Fruit fly (Drosophila melanogaster): Measurements from ENCODE around the gene CG1113.
A peak's percentile ranks its signal among the peaks of the same experiment; 100 is the strongest.

Gene CG1113

DNA sequence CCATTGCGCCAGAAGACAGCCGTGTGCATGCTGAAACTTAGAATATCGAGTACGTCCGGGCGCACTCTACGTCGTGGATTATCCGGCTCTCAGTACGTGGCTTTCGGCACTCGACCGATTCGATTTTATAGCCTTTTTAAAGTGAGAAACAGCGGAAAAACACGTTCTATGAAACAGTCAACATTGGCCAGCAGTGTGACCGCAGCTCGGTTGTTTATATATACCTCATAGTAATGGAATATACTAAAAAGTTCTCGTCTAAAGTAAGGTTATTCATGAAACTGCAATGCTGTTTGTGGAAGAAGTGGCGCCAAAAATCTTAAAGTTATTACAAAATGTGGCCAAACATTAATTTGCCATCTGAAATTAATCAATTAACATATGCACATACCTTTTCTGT, 44.4 kb downstream of the CG1113 start:
- TF ChIP-seq Pif1A (GFP tag; optimal IDR thresholded peaks at IDR 0.05) (no peak), CG8301 (tag; optimal IDR thresholded peaks at IDR 0.05) (no peak), CG32121 (GFP tag; IDR thresholded peaks at IDR 0.05) (no peak), CG8159 (tag; optimal IDR thresholded peaks at IDR 0.05) (no peak), CG9948 (tag; optimal IDR thresholded peaks at IDR 0.05) (no peak), EcR (GFP tag; optimal IDR thresholded peaks at IDR 0.05) (peak; percentile 28), CG34367 (tag; optimal IDR thresholded peaks at IDR 0.05) (no peak)

dm6 chr3R:5298599-5299307, 45.8 kb downstream of the CG1113 start:
- no peak for TF ChIP-seq CG8301 (tag; optimal IDR thresholded peaks at IDR 0.05)
- no peak for TF ChIP-seq CG17806 (tag; optimal IDR thresholded peaks at IDR 0.05)
- no peak for TF ChIP-seq EcR (GFP tag; optimal IDR thresholded peaks at IDR 0.05)
- TF ChIP-seq CG9948 (tag; optimal IDR thresholded peaks at IDR 0.05), result no peak
- peak; percentile 45; the same call in 1 of the 2 replicates for TF ChIP-seq CG32121 (GFP tag; IDR thresholded peaks at IDR 0.05)
- 0 out of 2 replicates have a peak, but pooled peaks have one; percentile 4 for TF ChIP-seq rn (GFP tag; IDR thresholded peaks at IDR 0.05)
- TF ChIP-seq Snoo (tag; optimal IDR thresholded peaks at IDR 0.05), result no peak

DNA sequence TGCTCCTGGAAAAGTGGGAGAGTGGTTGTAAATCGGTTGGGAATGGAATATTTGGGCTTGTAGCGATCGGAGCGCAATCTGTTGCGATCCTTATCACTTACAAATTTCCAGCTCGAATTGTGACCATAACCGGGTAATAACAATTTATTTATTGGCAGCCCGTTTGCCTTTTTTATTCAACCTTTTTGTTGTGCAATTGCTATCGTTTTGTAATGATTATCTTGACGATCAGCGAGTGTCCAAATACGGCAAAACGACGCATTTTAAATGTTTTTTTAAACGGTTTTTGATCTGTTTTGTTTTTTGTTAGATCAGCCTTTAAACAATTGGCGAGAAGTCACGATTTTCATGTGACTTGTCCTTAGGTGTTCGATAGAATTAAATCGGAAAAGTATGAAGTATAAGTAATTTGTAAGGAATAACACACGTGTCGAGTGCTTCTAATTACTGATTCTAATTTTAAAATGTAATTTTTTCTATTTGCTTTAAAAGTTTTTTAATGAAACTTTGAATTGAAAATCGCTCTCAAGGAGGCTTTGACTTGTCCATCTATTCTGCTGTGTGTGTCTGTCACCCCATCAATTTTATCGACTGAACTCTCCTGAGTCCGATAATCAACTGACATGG, 46.7 kb downstream of the CG1113 start, which contains the start of gene Tim17b1:
TSS of gene Tim17b1 (plus strand) at position 577 of the 627 bp plus-strand sequence.
- TF ChIP-seq Snoo (tag; optimal IDR thresholded peaks at IDR 0.05) (no peak), Pif1A (GFP tag; optimal IDR thresholded peaks at IDR 0.05) (no peak), CG13204 (GFP tag; optimal IDR thresholded peaks at IDR 0.05) (no peak), EcR (GFP tag; optimal IDR thresholded peaks at IDR 0.05) (no peak), CG32121 (GFP tag; IDR thresholded peaks at IDR 0.05) (no peak), CG14655 (GFP tag; optimal IDR thresholded peaks at IDR 0.05) (no peak), CG17806 (tag; optimal IDR thresholded peaks at IDR 0.05) (no peak), CG9948 (tag; optimal IDR thresholded peaks at IDR 0.05) (no peak), rn (GFP tag; IDR thresholded peaks at IDR 0.05) (no peak), CG15710 (tag; optimal IDR thresholded peaks at IDR 0.05) (no peak), CG34367 (tag; optimal IDR thresholded peaks at IDR 0.05) (no peak), CG8301 (tag; optimal IDR thresholded peaks at IDR 0.05) (no peak)

DNA sequence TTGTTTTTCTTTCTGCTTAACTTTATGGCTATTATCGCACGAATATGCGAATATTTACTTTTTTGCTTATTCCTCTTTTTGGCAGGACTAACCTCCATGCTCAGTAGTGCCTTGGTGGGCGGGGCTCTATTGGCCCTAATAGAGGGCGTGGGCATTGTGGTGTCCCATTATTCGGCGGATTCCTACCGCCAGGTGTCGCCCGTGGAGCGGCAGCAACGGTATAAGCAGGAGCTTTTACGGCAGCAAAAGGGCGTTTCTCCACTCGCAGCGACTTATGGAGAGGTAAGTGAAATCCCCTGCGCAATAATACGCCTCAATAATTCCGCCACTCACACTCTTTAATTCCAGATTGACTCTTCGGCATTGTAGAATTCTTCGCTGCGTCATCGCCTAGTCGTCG, 47.7 kb downstream of the CG1113 start:
- TF ChIP-seq rn (GFP tag; IDR thresholded peaks at IDR 0.05) (peak; percentile 23; the same call in 1 of the 2 replicates), CG15710 (tag; optimal IDR thresholded peaks at IDR 0.05) (no peak)

dm6 chr3R:5301905-5302304, 49.0 kb downstream of the CG1113 start:
- TF ChIP-seq CG8301 (tag; optimal IDR thresholded peaks at IDR 0.05), result no peak
- no peak for TF ChIP-seq Pif1B (GFP tag; optimal IDR thresholded peaks at IDR 0.05)
- TF ChIP-seq CG17806 (tag; optimal IDR thresholded peaks at IDR 0.05), result no peak
- TF ChIP-seq Snoo (tag; optimal IDR thresholded peaks at IDR 0.05), result no peak
- no peak for TF ChIP-seq gl (tag; optimal IDR thresholded peaks at IDR 0.05)
- no peak for TF ChIP-seq CG4496 (GFP tag; IDR thresholded peaks at IDR 0.05)
- TF ChIP-seq fd96Ca (GFP tag; IDR thresholded peaks at IDR 0.05), result no peak
- no peak for TF ChIP-seq rn (GFP tag; IDR thresholded peaks at IDR 0.05)
- TF ChIP-seq Pif1A (GFP tag; optimal IDR thresholded peaks at IDR 0.05), result no peak
- TF ChIP-seq CG9948 (tag; optimal IDR thresholded peaks at IDR 0.05), result no peak
- no peak for TF ChIP-seq CG34367 (tag; optimal IDR thresholded peaks at IDR 0.05)
- TF ChIP-seq CG15710 (tag; optimal IDR thresholded peaks at IDR 0.05), result no peak
- no peak for TF ChIP-seq Ets98B (GFP tag; IDR thresholded peaks at IDR 0.05)
- no peak for TF ChIP-seq CG10348 (GFP tag; IDR thresholded peaks at IDR 0.05)
- no peak for TF ChIP-seq CG14655 (GFP tag; optimal IDR thresholded peaks at IDR 0.05)
- TF ChIP-seq CG8159 (tag; optimal IDR thresholded peaks at IDR 0.05), result no peak

dm6 chr3R:5302939-5303777, 50.2 kb downstream of the CG1113 start:
- TF ChIP-seq CG4496 (GFP tag; IDR thresholded peaks at IDR 0.05) (0 out of 3 replicates have a peak, but pooled peaks have one; percentile 7), CG13204 (GFP tag; optimal IDR thresholded peaks at IDR 0.05) (no peak), CG34367 (tag; optimal IDR thresholded peaks at IDR 0.05) (no peak), gl (tag; optimal IDR thresholded peaks at IDR 0.05) (peak; percentile 9), CG9948 (tag; optimal IDR thresholded peaks at IDR 0.05) (no peak), CG10348 (GFP tag; IDR thresholded peaks at IDR 0.05) (no peak), Pif1B (GFP tag; optimal IDR thresholded peaks at IDR 0.05) (peak; percentile 1), EcR (GFP tag; optimal IDR thresholded peaks at IDR 0.05) (peak; percentile 86)

All from whole organism, pupa.